Worm (Caenorhabditis elegans): ENCODE measurements around the gene ttr-6.

Gene ttr-6

ce11 chrX:6597089-6597488 is at the start of gene ttr-6:
Gene ttr-6 (minus strand): TSS chrX:6597121.
- TF ChIP-seq dao-5 (tag; optimal IDR thresholded peaks at IDR 0.05): no peak
- no peak for TF ChIP-seq W03F9.2 (tag; optimal IDR thresholded peaks at IDR 0.05)
- TF ChIP-seq him-1 (tag; optimal IDR thresholded peaks at IDR 0.05): no peak

DNA sequence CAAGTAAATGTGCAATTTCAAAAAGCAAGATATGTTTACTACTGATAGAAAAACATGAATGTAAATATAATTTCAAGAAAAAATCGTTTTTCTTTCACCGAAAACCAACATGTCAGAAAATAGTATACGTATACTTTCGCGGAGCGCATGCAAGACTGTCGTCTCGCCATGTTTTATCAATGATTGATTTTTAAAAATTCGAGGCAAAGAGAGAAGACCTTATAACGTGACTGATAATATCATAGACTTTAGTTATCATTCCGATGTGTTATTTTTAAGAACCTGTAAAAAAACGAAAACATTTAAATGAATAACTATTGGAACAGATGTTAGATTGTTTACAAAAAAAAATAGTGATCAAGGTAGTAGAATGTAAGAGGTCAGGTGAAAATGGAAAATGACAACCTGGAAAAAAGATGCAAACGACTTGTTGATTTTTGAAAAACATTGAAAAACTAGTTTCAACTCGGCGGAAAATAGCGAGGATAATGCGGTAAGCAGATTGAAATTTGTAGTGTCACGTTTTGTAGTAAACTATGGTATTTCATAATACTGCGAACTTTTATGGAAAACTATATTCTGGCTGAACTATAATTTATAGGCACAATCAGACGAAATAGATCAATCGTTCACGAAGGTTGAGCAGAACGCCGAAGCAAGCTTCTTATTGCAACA is 49.6 kb upstream of the ttr-6 start:
- TF ChIP-seq him-1 (tag; optimal IDR thresholded peaks at IDR 0.05) (no peak), dao-5 (tag; optimal IDR thresholded peaks at IDR 0.05) (no peak), W03F9.2 (tag; optimal IDR thresholded peaks at IDR 0.05) (no peak)

DNA sequence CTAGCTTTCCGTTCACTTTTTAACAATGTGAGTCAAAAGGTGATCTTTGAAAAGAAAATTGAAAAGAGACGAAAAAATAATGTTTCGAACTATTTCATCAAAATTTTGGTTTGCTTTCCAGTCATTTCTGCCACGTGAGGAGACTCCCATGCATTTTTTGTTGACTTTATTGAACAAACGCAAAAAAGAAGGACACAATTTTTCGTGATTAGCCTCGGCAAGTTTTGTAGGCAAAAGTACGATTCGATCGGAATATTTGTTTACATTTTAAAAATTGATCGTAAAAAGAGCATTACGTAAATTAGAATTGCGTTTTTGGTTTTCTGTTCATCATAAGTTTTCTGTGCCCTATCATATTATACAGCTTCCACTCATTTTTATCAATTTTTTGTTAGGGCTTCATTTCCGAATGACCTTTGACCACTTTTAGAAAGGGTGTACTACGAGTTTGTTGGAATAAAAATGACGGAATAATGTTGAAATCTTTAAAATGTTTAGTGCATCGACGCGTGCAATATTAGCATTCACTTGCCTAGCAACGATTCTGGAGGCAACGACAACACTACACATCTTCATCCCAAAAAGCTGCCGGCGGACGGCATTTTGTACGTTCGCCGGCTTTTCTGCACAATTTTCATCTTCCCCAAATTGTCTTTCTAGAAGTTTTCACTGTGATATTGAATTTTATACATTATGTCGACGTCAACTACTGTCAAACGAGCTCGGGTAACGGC is 48.2 kb upstream of the ttr-6 start, which contains the start of gene C56E10.3:
TSS of gene C56E10.3 (plus strand) at position 684 of the 734 bp plus-strand sequence.
- TF ChIP-seq dao-5 (tag; optimal IDR thresholded peaks at IDR 0.05): no peak
- no peak for TF ChIP-seq W03F9.2 (tag; optimal IDR thresholded peaks at IDR 0.05)
- TF ChIP-seq him-1 (tag; optimal IDR thresholded peaks at IDR 0.05): no peak

- TF ChIP-seq dao-5 (tag; optimal IDR thresholded peaks at IDR 0.05): no peak
- TF ChIP-seq W03F9.2 (tag; optimal IDR thresholded peaks at IDR 0.05): no peak
- TF ChIP-seq him-1 (tag; optimal IDR thresholded peaks at IDR 0.05): no peak
Observed at ce11 chrX:6642798-6643197, 45.9 kb upstream of the ttr-6 start.

ce11 chrX:6641509-6641908 is 44.6 kb upstream of the ttr-6 start:
- TF ChIP-seq W03F9.2 (tag; optimal IDR thresholded peaks at IDR 0.05): no peak
- TF ChIP-seq dao-5 (tag; optimal IDR thresholded peaks at IDR 0.05): no peak
- TF ChIP-seq him-1 (tag; optimal IDR thresholded peaks at IDR 0.05): no peak

DNA sequence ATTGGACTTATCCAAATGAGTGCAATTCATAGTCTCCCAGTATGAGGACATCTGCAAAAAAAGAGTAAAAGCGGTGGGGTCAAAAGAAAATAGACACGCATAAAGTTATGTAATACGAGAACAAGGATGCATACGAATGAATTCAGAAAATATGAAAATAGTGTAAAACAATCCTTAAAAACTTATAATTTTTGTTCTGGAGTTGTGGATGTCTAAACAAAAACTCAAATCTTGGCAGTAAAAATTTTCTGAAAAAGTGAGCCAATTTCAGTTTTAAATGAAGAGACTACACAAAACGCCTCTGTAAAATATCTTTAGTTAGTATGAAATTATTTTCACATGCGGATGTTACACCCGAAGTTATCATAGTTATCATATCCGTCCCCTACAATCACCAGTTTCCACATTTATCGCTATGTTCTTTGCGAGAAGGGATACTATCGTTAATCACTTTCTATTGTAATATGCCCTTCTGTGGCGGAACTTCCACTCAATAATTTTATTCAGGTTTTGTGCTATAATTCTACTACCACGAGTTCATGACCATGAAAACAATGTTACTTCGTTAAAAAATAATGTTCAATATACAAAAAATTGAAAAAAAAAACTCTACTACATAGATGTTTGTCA is 43.8 kb upstream of the ttr-6 start, which contains the start of gene nhr-120:
TSS of gene nhr-120 (minus strand) at position 51 of the 630 bp plus-strand sequence.
- TF ChIP-seq W03F9.2 (tag; optimal IDR thresholded peaks at IDR 0.05): no peak
- TF ChIP-seq him-1 (tag; optimal IDR thresholded peaks at IDR 0.05): no peak
- no peak for TF ChIP-seq dao-5 (tag; optimal IDR thresholded peaks at IDR 0.05)

DNA sequence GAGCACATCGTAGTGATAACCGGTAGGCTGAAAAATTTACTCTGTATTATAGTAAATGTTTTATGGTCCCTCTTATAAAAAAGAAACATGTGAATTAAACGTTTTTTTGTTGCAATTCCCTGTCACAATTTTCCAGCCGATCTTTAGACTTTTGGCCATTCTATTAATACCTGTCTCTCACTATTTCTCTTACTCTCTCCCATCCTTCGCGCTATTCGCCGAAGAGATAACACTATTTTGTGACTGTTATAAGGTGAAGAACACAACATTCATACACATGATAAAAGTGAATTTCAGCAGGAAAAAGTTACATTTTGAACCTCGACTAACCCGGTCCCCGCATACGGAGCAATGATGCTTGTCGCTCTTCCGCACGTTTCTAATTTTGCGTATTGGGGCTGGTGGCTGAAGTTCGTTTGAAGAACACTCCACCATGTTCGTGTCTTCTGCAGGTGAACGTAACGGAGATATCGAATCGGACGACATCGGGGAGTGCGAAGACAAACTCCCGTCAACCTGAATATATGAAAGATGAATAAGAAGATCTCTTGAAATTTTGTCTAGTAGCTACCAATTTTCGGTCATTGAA is 42.2 kb upstream of the ttr-6 start:
- TF ChIP-seq W03F9.2 (tag; optimal IDR thresholded peaks at IDR 0.05): no peak
- no peak for TF ChIP-seq dao-5 (tag; optimal IDR thresholded peaks at IDR 0.05)
- TF ChIP-seq him-1 (tag; optimal IDR thresholded peaks at IDR 0.05): no peak

DNA sequence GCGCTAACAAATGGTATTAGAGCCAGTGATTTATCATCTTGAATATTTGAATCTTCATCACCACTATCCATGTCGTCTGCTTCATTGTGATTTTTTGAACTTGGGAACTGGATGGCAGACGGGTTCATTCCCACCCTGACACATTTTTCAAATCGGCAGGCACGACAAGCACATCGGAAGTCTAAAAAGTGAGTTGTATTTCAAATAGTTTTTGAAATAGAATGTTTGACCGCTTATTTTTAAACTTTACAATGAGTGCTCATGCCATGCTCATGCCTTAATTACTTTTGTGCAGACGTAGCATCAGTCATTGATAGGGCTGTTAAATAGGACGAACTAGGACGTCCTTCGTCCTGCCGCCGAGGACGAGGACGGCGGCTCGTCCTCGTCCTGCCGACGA is 41.0 kb upstream of the ttr-6 start:
- TF ChIP-seq him-1 (tag; optimal IDR thresholded peaks at IDR 0.05): no peak
- TF ChIP-seq W03F9.2 (tag; optimal IDR thresholded peaks at IDR 0.05): no peak
- no peak for TF ChIP-seq dao-5 (tag; optimal IDR thresholded peaks at IDR 0.05)

ce11 chrX:6635173-6635572 is 38.3 kb upstream of the ttr-6 start, which contains the start of gene aexr-1:
Gene aexr-1 (minus strand): TSS chrX:6635273.
- TF ChIP-seq dao-5 (tag; optimal IDR thresholded peaks at IDR 0.05): no peak
- no peak for TF ChIP-seq W03F9.2 (tag; optimal IDR thresholded peaks at IDR 0.05)
- TF ChIP-seq him-1 (tag; optimal IDR thresholded peaks at IDR 0.05): no peak

ce11 chrX:6631437-6631836 is 34.5 kb upstream of the ttr-6 start, which contains the start of gene aexr-2:
Gene aexr-2 (minus strand): TSS chrX:6631537.
- TF ChIP-seq him-1 (tag; optimal IDR thresholded peaks at IDR 0.05): no peak
- TF ChIP-seq W03F9.2 (tag; optimal IDR thresholded peaks at IDR 0.05): no peak
- no peak for TF ChIP-seq dao-5 (tag; optimal IDR thresholded peaks at IDR 0.05)

ce11 chrX:6630645-6631044 is 33.7 kb upstream of the ttr-6 start:
- TF ChIP-seq him-1 (tag; optimal IDR thresholded peaks at IDR 0.05) (no peak), W03F9.2 (tag; optimal IDR thresholded peaks at IDR 0.05) (no peak)

DNA sequence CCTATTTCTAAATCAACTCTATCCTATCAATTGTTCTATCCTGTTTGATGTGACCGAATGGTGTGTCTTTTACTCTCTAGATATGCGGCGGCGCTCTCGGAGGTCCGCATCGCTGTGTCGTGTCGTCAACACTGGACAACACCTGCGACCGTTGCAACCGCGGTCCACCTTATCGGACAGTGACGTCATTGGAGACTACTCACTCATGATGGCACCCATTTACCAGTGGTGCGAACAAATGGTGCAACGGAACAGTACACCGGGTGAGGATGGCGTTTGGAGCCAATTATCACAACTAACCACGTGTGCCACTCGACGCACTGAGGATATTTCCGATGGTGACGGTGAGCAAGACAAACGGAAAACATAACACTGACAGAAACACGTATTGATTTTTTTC is 28.4 kb upstream of the ttr-6 start:
- TF ChIP-seq him-1 (tag; optimal IDR thresholded peaks at IDR 0.05) (no peak), W03F9.2 (tag; optimal IDR thresholded peaks at IDR 0.05) (no peak), dao-5 (tag; optimal IDR thresholded peaks at IDR 0.05) (no peak)

DNA sequence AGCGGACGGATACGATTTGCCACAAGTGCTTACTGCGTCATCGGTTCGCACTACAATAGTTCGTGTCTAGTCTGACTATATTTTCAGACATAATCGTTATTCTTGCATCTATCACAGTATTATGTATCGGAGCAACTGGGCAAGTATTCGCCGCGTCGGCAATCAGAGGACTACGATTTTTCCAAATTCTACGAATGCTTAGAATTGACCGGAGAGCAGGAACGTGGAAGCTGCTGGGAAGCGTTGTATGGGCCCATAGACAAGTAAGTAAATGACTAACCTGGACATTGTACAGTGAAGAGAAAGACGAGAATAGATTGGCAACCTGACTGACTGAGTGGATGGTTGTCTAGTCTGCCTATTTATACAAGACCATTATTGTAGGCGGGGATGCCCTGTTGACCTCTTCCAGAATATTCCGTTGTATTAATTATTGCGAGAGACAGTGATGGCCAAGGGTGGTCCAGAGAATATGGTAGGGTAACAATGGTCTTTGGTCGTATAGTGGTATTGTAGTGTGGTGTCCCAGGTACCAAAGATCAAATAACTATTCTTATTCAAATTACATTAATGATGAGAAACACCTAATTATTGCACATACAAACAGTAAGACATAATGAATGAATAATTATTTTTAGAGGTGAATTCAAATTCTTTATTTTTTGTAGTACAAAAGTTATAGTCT is 25.8 kb upstream of the ttr-6 start, which contains the start of gene clec-266:
TSS of gene clec-266 (minus strand) at position 364 of the 685 bp plus-strand sequence.
- TF ChIP-seq W03F9.2 (tag; optimal IDR thresholded peaks at IDR 0.05) (no peak), him-1 (tag; optimal IDR thresholded peaks at IDR 0.05) (no peak), dao-5 (tag; optimal IDR thresholded peaks at IDR 0.05) (no peak)
